Fruit fly (Drosophila melanogaster) Kc167 (cell line): ENCODE measurements around the gene CG7945.

Source experiments
- h ChIP-seq: fragments of >200 bp; optimal IDR thresholded peaks from 3 replicates; lab custom pipeline; 2018; ENCODE audit warnings: missing external identifiers
- psq ChIP-seq: fragments of >200 bp; optimal IDR thresholded peaks from 2 replicates; lab custom pipeline; 2017; ENCODE audit warnings: missing external identifiers

- TF ChIP-seq psq (lab: Kevin White, UChicago) (no peak), h (no peak)
These were observed 17.6 kb downstream of the CG7945 start for dm6 chr3L:15506174-15506926.
